Fruit fly (Drosophila melanogaster) whole organism, embryonic: ENCODE measurements around the gene CG14174.

ENCODE experiments used
- Abd-B ChIP-seq: fragments of 200-800 bp; sonication (Bioruptor generic); optimal IDR thresholded peaks from 2 replicates; lab custom pipeline; 2018; ENCODE audit warnings: missing biosample characterization, mild to moderate bottlenecking, missing genetic modification characterization, moderate library complexity
- Aef1 ChIP-seq: fragments of 200-800 bp; sonication (Bioruptor generic); IDR thresholded peaks from 3 replicates; pipeline ENCODE4 v1.3.6; 2022; ENCODE audit warnings: missing biosample characterization, missing genetic modification characterization
- CG1024 ChIP-seq: fragments of 200-800 bp; sonication (Bioruptor generic); IDR thresholded peaks from 2 replicates; pipeline ENCODE4 v1.3.6; 2022; ENCODE audit warnings: missing biosample characterization, missing genetic modification characterization
- CG10274 ChIP-seq: fragments of 200-800 bp; sonication (Bioruptor generic); optimal IDR thresholded peaks from 3 replicates; lab custom pipeline; 2017; ENCODE audit warnings: missing biosample characterization, mild to moderate bottlenecking, missing genetic modification characterization
- CG11456 ChIP-seq: fragments of 200-800 bp; sonication (Bioruptor generic); IDR thresholded peaks from 3 replicates; pipeline ENCODE4 v1.3.6; 2022; ENCODE audit warnings: missing biosample characterization, missing genetic modification characterization
- CG12769 ChIP-seq: fragments of 200-800 bp; sonication (Bioruptor generic); optimal IDR thresholded peaks from 2 replicates; lab custom pipeline; 2019; ENCODE audit warnings: missing biosample characterization, mild to moderate bottlenecking, missing genetic modification characterization, moderate library complexity
- CG13424 ChIP-seq: fragments of 200-800 bp; sonication (Bioruptor generic); optimal IDR thresholded peaks from 2 replicates; lab custom pipeline; 2019; ENCODE audit warnings: missing biosample characterization, mild to moderate bottlenecking, missing genetic modification characterization, moderate library complexity
- CG1832 ChIP-seq: fragments of 200-800 bp; sonication (Bioruptor generic); optimal IDR thresholded peaks from 2 replicates; lab custom pipeline; 2017; ENCODE audit warnings: missing biosample characterization, mild to moderate bottlenecking, missing genetic modification characterization, inconsistent platforms
- CG2116 ChIP-seq: fragments of 200-800 bp; sonication (Bioruptor generic); optimal IDR thresholded peaks from 3 replicates; lab custom pipeline; 2018; ENCODE audit warnings: missing biosample characterization, mild to moderate bottlenecking, missing genetic modification characterization
- CG2129 ChIP-seq: fragments of 200-800 bp; sonication (Bioruptor generic); IDR thresholded peaks from 2 replicates; pipeline ENCODE4 v1.3.6; 2022; ENCODE audit warnings: missing biosample characterization, missing genetic modification characterization; ENCODE audit not compliant: partially characterized antibody
- CG32532 ChIP-seq: fragments of 200-800 bp; sonication (Bioruptor generic); IDR thresholded peaks from 2 replicates; pipeline ENCODE4 v1.3.6; 2022; ENCODE audit warnings: missing biosample characterization, missing genetic modification characterization
- CG33213 ChIP-seq: fragments of 200-800 bp; sonication (Bioruptor generic); optimal IDR thresholded peaks from 3 replicates; lab custom pipeline; 2016; ENCODE audit warnings: missing biosample characterization, missing genetic modification characterization
- CG34224 ChIP-seq: fragments of 200-800 bp; sonication (Bioruptor generic); IDR thresholded peaks from 3 replicates; pipeline ENCODE4 v1.3.6; 2022; ENCODE audit warnings: missing biosample characterization, missing genetic modification characterization; ENCODE audit not compliant: partially characterized antibody
- CG34376 ChIP-seq: fragments of 200-800 bp; sonication (Bioruptor generic); optimal IDR thresholded peaks from 2 replicates; lab custom pipeline; 2018; ENCODE audit warnings: missing biosample characterization, mild to moderate bottlenecking, missing genetic modification characterization
- CG34422 ChIP-seq: fragments of 200-800 bp; sonication (Bioruptor generic); IDR thresholded peaks from 3 replicates; pipeline ENCODE4 v1.3.6; 2022; ENCODE audit warnings: missing biosample characterization, missing genetic modification characterization
- CG43689 ChIP-seq: fragments of 200-800 bp; sonication (Bioruptor generic); IDR thresholded peaks from 2 replicates; pipeline ENCODE4 v1.3.6; 2022; ENCODE audit warnings: missing biosample characterization, missing genetic modification characterization
- CG4424 ChIP-seq: fragments of 200-800 bp; sonication (Bioruptor generic); optimal IDR thresholded peaks from 3 replicates; lab custom pipeline; 2016; ENCODE audit warnings: missing biosample characterization, missing genetic modification characterization
- CG7987 ChIP-seq: fragments of 200-800 bp; sonication (Bioruptor generic); optimal IDR thresholded peaks from 2 replicates; lab custom pipeline; 2018; ENCODE audit warnings: missing biosample characterization, mild to moderate bottlenecking, missing genetic modification characterization, moderate library complexity
- CHES-1-like ChIP-seq: fragments of 200-800 bp; sonication (Bioruptor generic); optimal IDR thresholded peaks from 2 replicates; lab custom pipeline; 2016; ENCODE audit warnings: missing biosample characterization, missing genetic modification characterization
- CTCF ChIP-seq: fragments of 200-800 bp; sonication (Bioruptor generic); optimal IDR thresholded peaks from 2 replicates; lab custom pipeline; 2017; ENCODE audit warnings: missing biosample characterization, mild to moderate bottlenecking, missing genetic modification characterization, moderate library complexity
- Dip3 ChIP-seq: fragments of 200-800 bp; sonication (Bioruptor generic); optimal IDR thresholded peaks from 3 replicates; lab custom pipeline; 2016; ENCODE audit warnings: missing biosample characterization, missing genetic modification characterization
- Dll ChIP-seq: fragments of 200-800 bp; sonication (Bioruptor generic); IDR thresholded peaks from 4 replicates; pipeline ENCODE4 v1.3.6; 2022; ENCODE audit warnings: missing biosample characterization, missing genetic modification characterization; ENCODE audit not compliant: partially characterized antibody
- E2f2 ChIP-seq: fragments of 200-800 bp; sonication (Bioruptor generic); IDR thresholded peaks from 2 replicates; pipeline ENCODE4 v1.3.6; 2022; ENCODE audit warnings: missing biosample characterization, missing genetic modification characterization
- Gsc ChIP-seq: fragments of 200-800 bp; sonication (Bioruptor generic); IDR thresholded peaks from 2 replicates; pipeline ENCODE4 v1.3.6; 2022; ENCODE audit warnings: missing biosample characterization, missing genetic modification characterization
- MTF-1 ChIP-seq: fragments of 200-800 bp; sonication (Bioruptor generic); optimal IDR thresholded peaks from 2 replicates; lab custom pipeline; 2018; ENCODE audit warnings: missing biosample characterization, mild to moderate bottlenecking, missing genetic modification characterization, borderline replicate concordance
- NK7.1 ChIP-seq: fragments of 200-800 bp; sonication (Bioruptor generic); optimal IDR thresholded peaks from 3 replicates; lab custom pipeline; 2016; ENCODE audit warnings: missing biosample characterization, missing genetic modification characterization
- Opbp ChIP-seq: fragments of 200-800 bp; sonication (Bioruptor generic); IDR thresholded peaks from 3 replicates; pipeline ENCODE4 v1.3.6; 2022; ENCODE audit warnings: missing biosample characterization, missing genetic modification characterization; ENCODE audit not compliant: partially characterized antibody
- Scr ChIP-seq: fragments of 200-800 bp; sonication (Bioruptor generic); IDR thresholded peaks from 2 replicates; pipeline ENCODE4 v1.3.6; 2022; ENCODE audit warnings: missing biosample characterization, missing genetic modification characterization; ENCODE audit not compliant: partially characterized antibody
- YL-1 ChIP-seq: fragments of 200-800 bp; sonication (Bioruptor generic); optimal IDR thresholded peaks from 3 replicates; lab custom pipeline; 2017; ENCODE audit warnings: missing biosample characterization, mild to moderate bottlenecking, missing genetic modification characterization
- ato ChIP-seq: fragments of 200-800 bp; sonication (Bioruptor generic); IDR thresholded peaks from 2 replicates; pipeline ENCODE4 v1.3.6; 2022; ENCODE audit warnings: missing biosample characterization, missing genetic modification characterization; ENCODE audit not compliant: partially characterized antibody
- dimm ChIP-seq: fragments of 200-800 bp; sonication (Bioruptor generic); IDR thresholded peaks from 2 replicates; pipeline ENCODE4 v1.3.6; 2022; ENCODE audit warnings: missing biosample characterization, missing genetic modification characterization
- dm ChIP-seq: fragments of 200-800 bp; sonication (Bioruptor generic); optimal IDR thresholded peaks from 3 replicates; lab custom pipeline; 2016; ENCODE audit warnings: missing biosample characterization, missing genetic modification characterization
- dpn ChIP-seq, 2 experiments: fragments of 200-800 bp; sonication (Bioruptor generic); optimal IDR thresholded peaks; 3 replicates each; lab custom pipeline; 2016; ENCODE audit warnings: missing biosample characterization in 2 of 2, missing genetic modification characterization in 2 of 2
- emc ChIP-seq: fragments of 200-800 bp; sonication (Bioruptor generic); optimal IDR thresholded peaks from 2 replicates; lab custom pipeline; 2016; ENCODE audit warnings: missing biosample characterization, missing genetic modification characterization
- gfzf ChIP-seq: fragments of 200-800 bp; sonication (Bioruptor generic); optimal IDR thresholded peaks from 2 replicates; lab custom pipeline; 2016; ENCODE audit warnings: missing biosample characterization, mild to moderate bottlenecking, missing genetic modification characterization, moderate library complexity
- gro ChIP-seq: fragments of 200-800 bp; sonication (Bioruptor generic); optimal IDR thresholded peaks from 2 replicates; lab custom pipeline; 2016; ENCODE audit warnings: missing biosample characterization, missing genetic modification characterization
- hb ChIP-seq: fragments of 200-800 bp; sonication (Bioruptor generic); IDR thresholded peaks from 3 replicates; pipeline ENCODE4 v1.3.6; 2022; ENCODE audit warnings: missing biosample characterization, missing genetic modification characterization; ENCODE audit not compliant: partially characterized antibody
- her ChIP-seq: fragments of 200-800 bp; sonication (Bioruptor generic); optimal IDR thresholded peaks from 2 replicates; lab custom pipeline; 2016; ENCODE audit warnings: missing biosample characterization, missing genetic modification characterization
- knrl ChIP-seq: fragments of 200-800 bp; sonication (Bioruptor generic); IDR thresholded peaks from 3 replicates; pipeline ENCODE4 v1.3.6; 2022; ENCODE audit warnings: missing biosample characterization, missing genetic modification characterization; ENCODE audit not compliant: partially characterized antibody
- mam ChIP-seq: fragments of 200-800 bp; sonication (Bioruptor generic); optimal IDR thresholded peaks from 3 replicates; lab custom pipeline; 2016; ENCODE audit warnings: missing biosample characterization, missing genetic modification characterization
- mld ChIP-seq: fragments of 200-800 bp; sonication (Bioruptor generic); IDR thresholded peaks from 3 replicates; pipeline ENCODE4 v1.3.6; 2022; ENCODE audit warnings: missing biosample characterization, missing genetic modification characterization; ENCODE audit not compliant: partially characterized antibody
- nom ChIP-seq: fragments of 200-800 bp; sonication (Bioruptor generic); optimal IDR thresholded peaks from 2 replicates; lab custom pipeline; 2017; ENCODE audit warnings: missing biosample characterization, missing genetic modification characterization, mild to moderate bottlenecking, moderate library complexity, missing genetic modification reagents
- pho ChIP-seq: fragments of 200-800 bp; sonication (Bioruptor generic); optimal IDR thresholded peaks from 2 replicates; lab custom pipeline; 2016; ENCODE audit warnings: missing biosample characterization, missing genetic modification characterization
- shn ChIP-seq: fragments of 200-800 bp; sonication (Bioruptor generic); optimal IDR thresholded peaks from 3 replicates; lab custom pipeline; 2016; ENCODE audit warnings: missing biosample characterization, missing genetic modification characterization
- slou ChIP-seq: fragments of 200-800 bp; sonication (Bioruptor generic); optimal IDR thresholded peaks from 3 replicates; lab custom pipeline; 2016; ENCODE audit warnings: missing biosample characterization, missing genetic modification characterization
- sna ChIP-seq: fragments of 200-800 bp; sonication (Bioruptor generic); IDR thresholded peaks from 2 replicates; pipeline ENCODE4 v1.3.6; 2022; ENCODE audit warnings: missing biosample characterization, missing genetic modification characterization; ENCODE audit not compliant: partially characterized antibody
- stc ChIP-seq: fragments of 200-800 bp; sonication (Bioruptor generic); IDR thresholded peaks from 2 replicates; pipeline ENCODE4 v1.3.6; 2022; ENCODE audit warnings: missing biosample characterization, missing genetic modification characterization
- vnd ChIP-seq: fragments of 200-800 bp; sonication (Bioruptor generic); IDR thresholded peaks from 3 replicates; pipeline ENCODE4 v1.3.6; 2022; ENCODE audit warnings: missing biosample characterization, missing genetic modification characterization; ENCODE audit not compliant: partially characterized antibody
- vvl ChIP-seq: fragments of 200-800 bp; sonication (Bioruptor generic); IDR thresholded peaks from 2 replicates; pipeline ENCODE4 v1.3.6; 2022; ENCODE audit warnings: missing biosample characterization, missing genetic modification characterization
- zfh2 ChIP-seq: fragments of 200-800 bp; sonication (Bioruptor generic); optimal IDR thresholded peaks from 2 replicates; lab custom pipeline; 2016; ENCODE audit warnings: missing biosample characterization, missing genetic modification characterization

CG14174 gene

DNA sequence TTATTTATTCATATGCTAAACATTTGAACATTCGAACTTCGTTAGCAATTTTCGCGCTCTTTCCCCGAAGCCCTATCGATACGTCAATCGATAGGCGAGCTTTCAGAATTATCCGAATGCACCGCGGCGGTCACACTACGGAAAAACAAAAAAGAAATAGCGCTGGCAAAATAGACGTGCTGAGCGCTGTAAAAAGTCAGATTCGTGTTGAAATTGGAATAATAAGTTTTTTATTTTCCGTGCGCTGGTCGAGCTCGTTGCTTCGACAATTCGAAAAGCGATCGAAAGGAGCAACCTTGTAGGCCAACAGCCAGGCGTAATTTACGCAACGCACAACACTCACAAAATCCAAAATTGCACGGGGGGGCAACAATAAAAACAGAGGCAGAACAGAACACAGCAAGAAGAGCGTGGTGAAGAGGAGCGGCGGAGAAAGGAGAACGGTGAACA is 20.9 kb upstream of the CG14174 start, which contains the start of gene Ubc4 (continued):
- TF ChIP-seq knrl (GFP tag; lab: Robert Waterston, UW) = peak; percentile 83
- TF ChIP-seq CG34422 (GFP tag; lab: Robert Waterston, UW) = 0 out of 3 replicates have a peak, but pooled peaks have one; percentile 28
- no peak for TF ChIP-seq MTF-1 (GFP tag; lab: Kevin White, UChicago)
- peak; percentile 76 for TF ChIP-seq hb (GFP tag; lab: Robert Waterston, UW)
- peak; percentile 52 for TF ChIP-seq nom (GFP tag; lab: Kevin White, UChicago)
- no peak for TF ChIP-seq CG1024
- no peak for TF ChIP-seq dimm (GFP tag; lab: Robert Waterston, UW)
- peak; percentile 58 for TF ChIP-seq vvl
- no peak for TF ChIP-seq CG4424 (GFP tag; lab: Kevin White, UChicago)
- peak; percentile 5 for TF ChIP-seq Abd-B
- TF ChIP-seq CG32532 = peak; percentile 32; the same call in 1 of the 2 replicates
- TF ChIP-seq Opbp = peak; percentile 81
- TF ChIP-seq NK7.1 (GFP tag; lab: Kevin White, UChicago) = no peak
- TF ChIP-seq gro (GFP tag; lab: Kevin White, UChicago) = peak; percentile 42
- peak; percentile 87 for TF ChIP-seq CG34224 (GFP tag; lab: Robert Waterston, UW)
- TF ChIP-seq CG11456 (GFP tag; lab: Robert Waterston, UW) = no peak
- no peak for TF ChIP-seq CG10274
- no peak for TF ChIP-seq emc
- TF ChIP-seq CHES-1-like (GFP tag; lab: Kevin White, UChicago) = peak; percentile 11
- peak; percentile 71; the same call in 2 of the 3 replicates for TF ChIP-seq mld
- 0 out of 2 replicates have a peak, but pooled peaks have one; percentile 11 for TF ChIP-seq stc (GFP tag; lab: Robert Waterston, UW)
- no peak for TF ChIP-seq CG12769 (tag; lab: Kevin White, UChicago)
- 0 out of 2 replicates have a peak, but pooled peaks have one; percentile 22 for TF ChIP-seq CG2129
- peak; percentile 77 for TF ChIP-seq ato (GFP tag; lab: Robert Waterston, UW)
- peak; percentile 78 for TF ChIP-seq CG2116 (GFP tag; lab: Kevin White, UChicago)
- peak; percentile 3 for TF ChIP-seq CG7987
- TF ChIP-seq CG1832 (GFP tag; lab: Kevin White, UChicago) = no peak
- peak; percentile 71 for TF ChIP-seq vnd (GFP tag; lab: Robert Waterston, UW)
- no peak for TF ChIP-seq CG43689 (GFP tag; lab: Robert Waterston, UW)
- TF ChIP-seq dpn (GFP tag; optimal IDR thresholded peaks at IDR 0.05; lab: Kevin White, UChicago) = peak in 1 of 2 experiments; percentile 2
- no peak for TF ChIP-seq slou (GFP tag; lab: Kevin White, UChicago)
- peak; percentile 18 for TF ChIP-seq CG13424 (tag; lab: Kevin White, UChicago)
- peak; percentile 98 for TF ChIP-seq E2f2 (GFP tag; lab: Robert Waterston, UW)
- peak; percentile 5 for TF ChIP-seq shn
- peak; percentile 4 for TF ChIP-seq CG33213 (GFP tag; lab: Kevin White, UChicago)
- TF ChIP-seq CG34376 (GFP tag; lab: Kevin White, UChicago) = peak; percentile 3
- TF ChIP-seq dm = peak; percentile 36
- TF ChIP-seq Dll = peak; percentile 87
- peak; percentile 28 for TF ChIP-seq pho (GFP tag; lab: Kevin White, UChicago)
- peak; percentile 75 for TF ChIP-seq CTCF
- no peak for TF ChIP-seq Gsc (GFP tag; lab: Robert Waterston, UW)
- TF ChIP-seq zfh2 (GFP tag; lab: Kevin White, UChicago) = peak; percentile 20
- TF ChIP-seq YL-1 (GFP tag; lab: Kevin White, UChicago) = peak; percentile 65
- TF ChIP-seq gfzf (GFP tag; lab: Kevin White, UChicago) = peak; percentile 82
- TF ChIP-seq Scr (GFP tag; lab: Robert Waterston, UW) = peak; percentile 81
- TF ChIP-seq Dip3 (GFP tag; lab: Kevin White, UChicago) = peak; percentile 4
- TF ChIP-seq sna (GFP tag; lab: Robert Waterston, UW) = peak; percentile 88
- peak; percentile 19 for TF ChIP-seq her (GFP tag; lab: Kevin White, UChicago)
- TF ChIP-seq Aef1 (GFP tag; lab: Robert Waterston, UW) = 0 out of 3 replicates have a peak, but pooled peaks have one; percentile 23
- peak; percentile 26 for TF ChIP-seq mam (GFP tag; lab: Kevin White, UChicago)
